Fruit fly (Drosophila melanogaster) whole organism, embryonic: Measurements from ENCODE around the gene dimm.

Source experiments
- CG10321 ChIP-seq: fragments of 200-800 bp; sonication (Bioruptor generic); IDR thresholded peaks from 2 replicates; pipeline ENCODE4 v1.3.6; 2022; ENCODE audit warnings: missing biosample characterization, missing genetic modification characterization
- CG10462 ChIP-seq: fragments of 200-800 bp; sonication (Bioruptor generic); optimal IDR thresholded peaks from 2 replicates; lab custom pipeline; 2016; ENCODE audit warnings: missing biosample characterization, missing genetic modification characterization
- CG11695 ChIP-seq: fragments of 200-800 bp; sonication (Bioruptor generic); IDR thresholded peaks from 3 replicates; pipeline ENCODE4 v1.3.6; 2022; ENCODE audit warnings: missing biosample characterization, missing genetic modification characterization
- CG12071 ChIP-seq: fragments of 200-800 bp; sonication (Bioruptor generic); optimal IDR thresholded peaks from 3 replicates; lab custom pipeline; 2018; ENCODE audit warnings: missing biosample characterization, mild to moderate bottlenecking, missing genetic modification characterization
- CG13287 ChIP-seq: fragments of 200-800 bp; sonication (Bioruptor generic); IDR thresholded peaks from 2 replicates; pipeline ENCODE4 v1.3.6; 2022; ENCODE audit warnings: missing biosample characterization, missing genetic modification characterization; ENCODE audit not compliant: partially characterized antibody
- CG15011 ChIP-seq: fragments of 200-800 bp; sonication (Bioruptor generic); optimal IDR thresholded peaks from 3 replicates; lab custom pipeline; 2018; ENCODE audit warnings: missing biosample characterization, mild to moderate bottlenecking, missing genetic modification characterization
- CG16815 ChIP-seq: fragments of 200-800 bp; sonication (Bioruptor generic); optimal IDR thresholded peaks from 3 replicates; lab custom pipeline; 2017; ENCODE audit warnings: missing biosample characterization, mild to moderate bottlenecking, missing genetic modification characterization
- CG17612 ChIP-seq: fragments of 200-800 bp; sonication (Bioruptor generic); IDR thresholded peaks from 2 replicates; pipeline ENCODE4 v1.3.6; 2022; ENCODE audit warnings: missing biosample characterization, missing genetic modification characterization
- CG17829 ChIP-seq: fragments of 200-800 bp; optimal IDR thresholded peaks from 2 replicates; lab custom pipeline; 2019; ENCODE audit warnings: missing biosample characterization, mild to moderate bottlenecking, missing genetic modification characterization, moderate library complexity
- CG2120 ChIP-seq: fragments of 200-800 bp; sonication (Bioruptor generic); optimal IDR thresholded peaks from 3 replicates; lab custom pipeline; 2016; ENCODE audit warnings: missing biosample characterization, missing genetic modification characterization
- CG2199 ChIP-seq: fragments of 200-800 bp; sonication (Bioruptor generic); IDR thresholded peaks from 3 replicates; pipeline ENCODE4 v1.3.6; 2022; ENCODE audit warnings: missing biosample characterization, missing genetic modification characterization
- CG2712 ChIP-seq: fragments of 200-800 bp; optimal IDR thresholded peaks from 3 replicates; lab custom pipeline; 2019; ENCODE audit warnings: missing biosample characterization, mild to moderate bottlenecking, missing genetic modification characterization, moderate library complexity
- CG33213 ChIP-seq: fragments of 200-800 bp; sonication (Bioruptor generic); optimal IDR thresholded peaks from 3 replicates; lab custom pipeline; 2016; ENCODE audit warnings: missing biosample characterization, missing genetic modification characterization
- CG42726 ChIP-seq: fragments of 200-800 bp; sonication (Bioruptor generic); IDR thresholded peaks from 2 replicates; pipeline ENCODE4 v1.3.6; 2022; ENCODE audit warnings: missing biosample characterization, missing genetic modification characterization; ENCODE audit not compliant: partially characterized antibody
- CG4820 ChIP-seq: fragments of 200-800 bp; sonication (Bioruptor generic); optimal IDR thresholded peaks from 3 replicates; lab custom pipeline; 2016; ENCODE audit warnings: missing biosample characterization, missing genetic modification characterization
- CG7745 ChIP-seq: fragments of 200-800 bp; sonication (Bioruptor generic); optimal IDR thresholded peaks from 2 replicates; lab custom pipeline; 2018; ENCODE audit warnings: missing biosample characterization, mild to moderate bottlenecking, missing genetic modification characterization, moderate library complexity
- CG7928 ChIP-seq: fragments of 200-800 bp; sonication (Bioruptor generic); optimal IDR thresholded peaks from 2 replicates; lab custom pipeline; 2017; ENCODE audit warnings: missing biosample characterization, mild to moderate bottlenecking, missing genetic modification characterization
- CG8290 ChIP-seq, 3 experiments: fragments of 200-800 bp; sonication (Bioruptor generic); optimal IDR thresholded peaks; 2 replicates each; lab custom pipeline; 2016 to 2019; ENCODE audit warnings: missing biosample characterization in 3 of 3, missing genetic modification characterization in 3 of 3, mild to moderate bottlenecking in 2 of 3, moderate library complexity in 1 of 3
- CG8944 ChIP-seq: fragments of 200-800 bp; sonication (Bioruptor generic); optimal IDR thresholded peaks from 3 replicates; lab custom pipeline; 2016; ENCODE audit warnings: missing biosample characterization, missing genetic modification characterization
- CG9437 ChIP-seq: fragments of 200-800 bp; sonication (Bioruptor generic); optimal IDR thresholded peaks from 2 replicates; lab custom pipeline; 2018; ENCODE audit warnings: missing biosample characterization, mild to moderate bottlenecking, missing genetic modification characterization
- CG9932 ChIP-seq: fragments of 200-800 bp; sonication (Bioruptor generic); IDR thresholded peaks from 2 replicates; pipeline ENCODE4 v1.3.6; 2022; ENCODE audit warnings: missing biosample characterization, missing genetic modification characterization
- CoRest ChIP-seq: fragments of 200-800 bp; sonication (Bioruptor generic); optimal IDR thresholded peaks from 3 replicates; lab custom pipeline; 2018; ENCODE audit warnings: missing biosample characterization, mild to moderate bottlenecking, missing genetic modification characterization, moderate library complexity
- D19A ChIP-seq: fragments of 200-800 bp; optimal IDR thresholded peaks from 3 replicates; lab custom pipeline; 2019; ENCODE audit warnings: missing biosample characterization, mild to moderate bottlenecking, missing genetic modification characterization, moderate library complexity
- Dad ChIP-seq: fragments of 200-800 bp; sonication (Bioruptor generic); optimal IDR thresholded peaks from 3 replicates; lab custom pipeline; 2016; ENCODE audit warnings: missing biosample characterization, missing genetic modification characterization
- Dp ChIP-seq: fragments of 200-800 bp; sonication (Bioruptor generic); optimal IDR thresholded peaks from 2 replicates; lab custom pipeline; 2018; ENCODE audit warnings: missing biosample characterization, mild to moderate bottlenecking, missing genetic modification characterization, moderate library complexity
- Dref ChIP-seq: fragments of 200-800 bp; sonication (Bioruptor generic); IDR thresholded peaks from 2 replicates; pipeline ENCODE4 v1.3.6; 2022; ENCODE audit warnings: missing biosample characterization, missing genetic modification characterization
- Fer3 ChIP-seq: fragments of 200-800 bp; sonication (Bioruptor generic); optimal IDR thresholded peaks from 2 replicates; lab custom pipeline; 2018; ENCODE audit warnings: missing biosample characterization, mild to moderate bottlenecking, missing genetic modification characterization, moderate library complexity
- HLH4C ChIP-seq: fragments of 200-800 bp; sonication (Bioruptor generic); IDR thresholded peaks from 3 replicates; pipeline ENCODE4 v1.3.6; 2022; ENCODE audit warnings: missing biosample characterization, missing genetic modification characterization; ENCODE audit not compliant: partially characterized antibody
- Hmr ChIP-seq: fragments of 200-800 bp; sonication (Bioruptor generic); optimal IDR thresholded peaks from 3 replicates; lab custom pipeline; 2017; ENCODE audit warnings: mild to moderate bottlenecking, missing biosample characterization, missing genetic modification reagents, missing genetic modification characterization
- Hsf ChIP-seq: fragments of 200-800 bp; sonication (Bioruptor generic); optimal IDR thresholded peaks from 3 replicates; lab custom pipeline; 2016; ENCODE audit warnings: missing biosample characterization, missing genetic modification characterization
- Lim3 ChIP-seq: fragments of 200-800 bp; sonication (Bioruptor generic); IDR thresholded peaks from 2 replicates; pipeline ENCODE4 v1.3.6; 2022; ENCODE audit warnings: missing biosample characterization, missing genetic modification characterization
- Tbp ChIP-seq: fragments of >200 bp; optimal IDR thresholded peaks from 2 replicates; lab custom pipeline; 2018; ENCODE audit warnings: missing biosample characterization, missing genetic modification characterization
- Xrp1 ChIP-seq: fragments of 200-800 bp; sonication (Bioruptor generic); IDR thresholded peaks from 2 replicates; pipeline ENCODE4 v1.3.6; 2022; ENCODE audit warnings: missing biosample characterization, missing genetic modification characterization
- YL-1 ChIP-seq: fragments of 200-800 bp; sonication (Bioruptor generic); optimal IDR thresholded peaks from 3 replicates; lab custom pipeline; 2017; ENCODE audit warnings: missing biosample characterization, mild to moderate bottlenecking, missing genetic modification characterization
- bowl ChIP-seq: fragments of 200-800 bp; sonication (Bioruptor generic); IDR thresholded peaks from 2 replicates; pipeline ENCODE4 v1.3.6; 2022; ENCODE audit warnings: missing biosample characterization, missing genetic modification characterization
- chm ChIP-seq: fragments of 200-800 bp; sonication (Bioruptor generic); IDR thresholded peaks from 2 replicates; pipeline ENCODE4 v1.3.6; 2022; ENCODE audit warnings: missing biosample characterization, missing genetic modification characterization
- corto ChIP-seq: fragments of 200-800 bp; sonication (Bioruptor generic); optimal IDR thresholded peaks from 2 replicates; lab custom pipeline; 2016; ENCODE audit warnings: missing biosample characterization, mild to moderate bottlenecking, missing genetic modification characterization, moderate library complexity
- gfzf ChIP-seq: fragments of 200-800 bp; sonication (Bioruptor generic); optimal IDR thresholded peaks from 2 replicates; lab custom pipeline; 2016; ENCODE audit warnings: missing biosample characterization, mild to moderate bottlenecking, missing genetic modification characterization, moderate library complexity
- insv ChIP-seq, 2 experiments: fragments of 200-800 bp; sonication (Bioruptor generic); optimal IDR thresholded peaks; 3 replicates each; lab custom pipeline; 2016 to 2018; ENCODE audit warnings: missing biosample characterization in 2 of 2, missing genetic modification characterization in 2 of 2
- mld ChIP-seq: fragments of 200-800 bp; sonication (Bioruptor generic); IDR thresholded peaks from 3 replicates; pipeline ENCODE4 v1.3.6; 2022; ENCODE audit warnings: missing biosample characterization, missing genetic modification characterization; ENCODE audit not compliant: partially characterized antibody
- nerfin-2 ChIP-seq: fragments of 200-800 bp; sonication (Bioruptor generic); IDR thresholded peaks from 2 replicates; pipeline ENCODE4 v1.3.6; 2022; ENCODE audit warnings: missing biosample characterization, missing genetic modification characterization; ENCODE audit not compliant: partially characterized antibody
- pb ChIP-seq: fragments of 200-800 bp; sonication (Bioruptor generic); optimal IDR thresholded peaks from 3 replicates; lab custom pipeline; 2016; ENCODE audit warnings: missing biosample characterization, missing genetic modification characterization
- pfk ChIP-seq: fragments of 200-800 bp; sonication (Bioruptor generic); optimal IDR thresholded peaks from 2 replicates; lab custom pipeline; 2018; ENCODE audit warnings: missing biosample characterization, mild to moderate bottlenecking, missing genetic modification characterization, moderate library complexity
- sc ChIP-seq, 3 experiments: fragments of >200 bp in 2 of 3; fragments of 200-800 bp in 1 of 3; sonication (Bioruptor generic) in 1 of 3; optimal IDR thresholded peaks; 2 replicates in 2 of 3; 3 replicates in 1 of 3; lab custom pipeline; 2017; ENCODE audit warnings: mild to moderate bottlenecking in 1 of 3, missing biosample characterization in 1 of 3, missing genetic modification characterization in 1 of 3, missing genetic modification reagents in 1 of 3
- scrt ChIP-seq: fragments of 200-800 bp; sonication (Bioruptor generic); optimal IDR thresholded peaks from 2 replicates; lab custom pipeline; 2018; ENCODE audit warnings: missing biosample characterization, mild to moderate bottlenecking, missing genetic modification characterization, moderate library complexity
- stc ChIP-seq: fragments of 200-800 bp; sonication (Bioruptor generic); IDR thresholded peaks from 2 replicates; pipeline ENCODE4 v1.3.6; 2022; ENCODE audit warnings: missing biosample characterization, missing genetic modification characterization
- tna ChIP-seq: fragments of 200-800 bp; sonication (Bioruptor generic); IDR thresholded peaks from 2 replicates; pipeline ENCODE4 v1.3.6; 2022; ENCODE audit warnings: missing biosample characterization, missing genetic modification characterization; ENCODE audit not compliant: partially characterized antibody
- ttk ChIP-seq: fragments of 200-800 bp; sonication (Bioruptor generic); IDR thresholded peaks from 2 replicates; pipeline ENCODE4 v2.1.2; 2022; ENCODE audit warnings: missing biosample characterization, missing genetic modification characterization
- usp ChIP-seq: fragments of >200 bp; optimal IDR thresholded peaks from 2 replicates; lab custom pipeline; 2017; ENCODE audit warnings: missing biosample characterization, missing genetic modification characterization

The dimm gene

DNA sequence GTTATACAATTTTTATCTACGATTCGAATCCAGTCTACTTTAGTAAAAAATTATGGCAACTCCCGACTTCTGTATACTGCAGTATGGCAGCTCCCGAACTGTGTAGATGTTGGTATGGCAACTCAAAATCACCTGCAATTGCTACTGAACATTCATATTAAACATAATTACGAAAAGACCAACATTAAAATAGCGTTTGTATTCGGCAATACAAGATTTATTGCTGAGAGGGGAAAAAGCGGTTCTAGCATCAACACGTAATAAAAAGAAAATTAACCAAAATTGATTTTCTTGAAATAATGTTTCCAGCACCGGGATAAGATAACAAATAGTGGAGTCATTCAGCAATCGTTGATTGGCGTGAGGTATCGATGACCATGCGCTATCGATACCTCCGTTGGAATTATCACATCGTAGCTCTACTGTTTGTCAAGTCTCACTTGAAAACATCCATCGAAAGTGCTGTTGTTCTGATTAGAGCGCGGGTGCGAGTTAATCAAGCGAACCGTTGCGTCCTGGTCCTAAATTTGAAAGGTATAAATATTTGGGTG lies 12.7 kb downstream of the dimm start, which contains the start of gene Tsp39D:
Gene Tsp39D (plus strand): TSS at position 405 of the 551 bp plus-strand sequence.
- peak; percentile 85 for TF ChIP-seq nerfin-2
- peak; percentile 23 for TF ChIP-seq Dad (GFP tag; lab: Kevin White, UChicago)
- TF ChIP-seq YL-1 (GFP tag; lab: Kevin White, UChicago) = peak; percentile 1
- TF ChIP-seq Hmr (GFP tag; lab: Kevin White, UChicago) = peak; percentile 15
- TF ChIP-seq sc (optimal IDR thresholded peaks at IDR 0.05; lab: Kevin White, UChicago) = no peak
- TF ChIP-seq sc (GFP tag; optimal IDR thresholded peaks at IDR 0.05; lab: Kevin White, UChicago) = no peak
- TF ChIP-seq CG7745 (tag; lab: Kevin White, UChicago) = no peak
- TF ChIP-seq CG9437 (GFP tag; lab: Kevin White, UChicago) = no peak
- no peak for TF ChIP-seq ttk (GFP tag; lab: Robert Waterston, UW)
- no peak for TF ChIP-seq bowl (GFP tag; lab: Robert Waterston, UW)
- TF ChIP-seq Dref = peak; percentile 89
- no peak for TF ChIP-seq D19A (tag; lab: Kevin White, UChicago)
- no peak for TF ChIP-seq stc (GFP tag; lab: Robert Waterston, UW)
- TF ChIP-seq Lim3 (GFP tag; lab: Robert Waterston, UW) = no peak
- no peak for TF ChIP-seq CG17612
- TF ChIP-seq CG15011 (GFP tag; lab: Kevin White, UChicago) = no peak
- TF ChIP-seq CG7928 (GFP tag; lab: Kevin White, UChicago) = no peak
- peak; percentile 45 for TF ChIP-seq CG8290 (GFP tag; optimal IDR thresholded peaks at IDR 0.05; lab: Kevin White, UChicago)
- TF ChIP-seq CG8290 (tag; optimal IDR thresholded peaks at IDR 0.05; lab: Kevin White, UChicago) = peak in 1 of 2 experiments; percentile 39
- TF ChIP-seq Hsf (GFP tag; lab: Kevin White, UChicago) = no peak
- peak; percentile 89 for TF ChIP-seq CG13287 (GFP tag; lab: Robert Waterston, UW)
- TF ChIP-seq Tbp (GFP tag; lab: Kevin White, UChicago) = no peak
- TF ChIP-seq corto (GFP tag; lab: Kevin White, UChicago) = no peak
- peak; percentile 93 for TF ChIP-seq HLH4C (GFP tag; lab: Robert Waterston, UW)
- TF ChIP-seq CG10321 = no peak
- peak in 1 of 2 experiments; percentile 94 for TF ChIP-seq insv (GFP tag; optimal IDR thresholded peaks at IDR 0.05; lab: Kevin White, UChicago)
- peak; percentile 68 for TF ChIP-seq Dp (GFP tag; lab: Kevin White, UChicago)
- TF ChIP-seq chm (GFP tag; lab: Robert Waterston, UW) = no peak
- no peak for TF ChIP-seq CG8944
- no peak for TF ChIP-seq CG16815 (GFP tag; lab: Kevin White, UChicago)
- TF ChIP-seq CG12071 (GFP tag; lab: Kevin White, UChicago) = no peak
- TF ChIP-seq CG42726 (GFP tag; lab: Robert Waterston, UW) = peak; percentile 95
- no peak for TF ChIP-seq usp
- no peak for TF ChIP-seq CG11695 (GFP tag; lab: Robert Waterston, UW)
- TF ChIP-seq CG4820 (GFP tag; lab: Kevin White, UChicago) = no peak
- peak; percentile 40 for TF ChIP-seq gfzf (GFP tag; lab: Kevin White, UChicago)
- TF ChIP-seq CG33213 (GFP tag; lab: Kevin White, UChicago) = peak; percentile 28
- no peak for TF ChIP-seq CG10462
- no peak for TF ChIP-seq Xrp1
- TF ChIP-seq pb = no peak
- no peak for TF ChIP-seq pfk (GFP tag; lab: Kevin White, UChicago)
- peak; percentile 91 for TF ChIP-seq tna (GFP tag; lab: Robert Waterston, UW)
- peak; percentile 52 for TF ChIP-seq CoRest (tag; lab: Kevin White, UChicago)
- peak; percentile 32 for TF ChIP-seq CG2712 (tag; lab: Kevin White, UChicago)
- peak; percentile 29 for TF ChIP-seq CG2120 (GFP tag; lab: Kevin White, UChicago)
- no peak for TF ChIP-seq Fer3 (tag; lab: Kevin White, UChicago)
- TF ChIP-seq CG9932 (GFP tag; lab: Robert Waterston, UW) = no peak
- no peak for TF ChIP-seq scrt (GFP tag; lab: Kevin White, UChicago)
- TF ChIP-seq CG2199 (GFP tag; lab: Robert Waterston, UW) = no peak
- peak; percentile 89; the same call in 2 of the 3 replicates for TF ChIP-seq mld (GFP tag; lab: Robert Waterston, UW)
- peak; percentile 31 for TF ChIP-seq CG17829 (tag; lab: Kevin White, UChicago)
